Fruit fly (Drosophila melanogaster) Kc167 (cell line): ENCODE data around the gene dlp.

Experiments used
- Myc ChIP-seq: fragments of >200 bp; optimal IDR thresholded peaks from 2 replicates; lab custom pipeline; 2017; ENCODE audit warnings: missing external identifiers
- Sin3A ChIP-seq: fragments of >200 bp; optimal IDR thresholded peaks from 2 replicates; lab custom pipeline; 2018; ENCODE audit warnings: missing external identifiers
- h ChIP-seq: fragments of >200 bp; optimal IDR thresholded peaks from 3 replicates; lab custom pipeline; 2018; ENCODE audit warnings: missing external identifiers
- insv ChIP-seq: fragments of >200 bp; optimal IDR thresholded peaks from 3 replicates; lab custom pipeline; 2018; ENCODE audit warnings: missing external identifiers
- psq ChIP-seq: fragments of >200 bp; optimal IDR thresholded peaks from 2 replicates; lab custom pipeline; 2017; ENCODE audit warnings: missing external identifiers
- ttk ChIP-seq: sonication (Bioruptor generic); optimal IDR thresholded peaks from 2 replicates; lab custom pipeline; 2017; ENCODE audit warnings: missing external identifiers

- TF ChIP-seq insv (no peak), psq (lab: Kevin White, UChicago) (no peak), ttk (lab: Kevin White, UChicago) (no peak), h (no peak), Myc (no peak), Sin3A (lab: Kevin White, UChicago) (no peak)
Observed at dm6 chr3L:14686251-14686650, 53.9 kb downstream of the dlp start.
